Worm (Caenorhabditis elegans): Measurements from ENCODE around the gene C04B4.4.

Gene C04B4.4

ce11 chrX:12288254-12288653 lies 2.4 kb upstream of the C04B4.4 start, which contains the start of gene C04B4.5:
Gene C04B4.5, minus strand, starts transcription at chrX:12288354.
- TF ChIP-seq rcor-1 (GFP tag; IDR thresholded peaks at IDR 0.05) = no peak
- TF ChIP-seq lin-54 (GFP tag; optimal IDR thresholded peaks at IDR 0.05) = no peak
- TF ChIP-seq F22D6.2 (tag; optimal IDR thresholded peaks at IDR 0.05) = no peak
- no peak for TF ChIP-seq ztf-6 (GFP tag; IDR thresholded peaks at IDR 0.05)
- TF ChIP-seq hmg-1.2 (GFP tag; IDR thresholded peaks at IDR 0.05) = no peak

DNA sequence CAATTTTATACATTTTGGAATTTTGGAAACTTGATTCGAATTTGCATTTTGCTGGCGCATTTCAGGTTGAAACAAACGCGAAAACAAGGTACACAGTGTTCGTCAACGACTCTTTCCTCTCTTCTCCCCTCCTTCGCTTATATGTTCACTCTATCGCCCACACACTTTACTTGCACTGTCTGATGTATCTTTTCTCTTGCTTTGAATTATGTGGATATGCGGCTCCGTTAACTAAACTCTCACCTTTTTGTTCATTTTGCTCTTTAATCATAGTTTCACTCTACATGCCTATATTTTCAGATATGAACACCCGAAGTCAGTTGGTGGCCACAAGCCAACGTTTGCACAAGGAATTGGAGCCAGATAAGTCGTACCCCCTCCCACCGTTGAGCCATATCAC lies 3.6 kb downstream of the C04B4.4 start, which contains the start of gene W06D11.1:
Gene W06D11.1, plus strand, starts transcription at position 301 of the 400 bp plus-strand sequence.
- TF ChIP-seq nhr-90 (tag; optimal IDR thresholded peaks at IDR 0.05) = no peak
- no peak for TF ChIP-seq madf-3 (GFP tag; IDR thresholded peaks at IDR 0.05)
- no peak for TF ChIP-seq unc-130 (GFP tag; optimal IDR thresholded peaks at IDR 0.05)
- TF ChIP-seq ztf-28 (GFP tag; IDR thresholded peaks at IDR 0.05) = no peak
- TF ChIP-seq tbx-9 (tag; optimal IDR thresholded peaks at IDR 0.05; ENCODE audit: borderline replicate concordance) = no peak
- no peak for TF ChIP-seq lin-35 (GFP tag; optimal IDR thresholded peaks at IDR 0.05)
- no peak for TF ChIP-seq snpc-1.3 (tag; optimal IDR thresholded peaks at IDR 0.05; ENCODE audit: insufficient read depth)
- TF ChIP-seq nhr-179 (tag; optimal IDR thresholded peaks at IDR 0.05) = no peak
- no peak for TF ChIP-seq bed-2 (GFP tag; IDR thresholded peaks at IDR 0.05)
- TF ChIP-seq hmg-20 (GFP tag; IDR thresholded peaks at IDR 0.05) = no peak
- no peak for TF ChIP-seq tlf-1 (GFP tag; optimal IDR thresholded peaks at IDR 0.05)
- no peak for TF ChIP-seq let-526 (GFP tag; IDR thresholded peaks at IDR 0.05)

DNA sequence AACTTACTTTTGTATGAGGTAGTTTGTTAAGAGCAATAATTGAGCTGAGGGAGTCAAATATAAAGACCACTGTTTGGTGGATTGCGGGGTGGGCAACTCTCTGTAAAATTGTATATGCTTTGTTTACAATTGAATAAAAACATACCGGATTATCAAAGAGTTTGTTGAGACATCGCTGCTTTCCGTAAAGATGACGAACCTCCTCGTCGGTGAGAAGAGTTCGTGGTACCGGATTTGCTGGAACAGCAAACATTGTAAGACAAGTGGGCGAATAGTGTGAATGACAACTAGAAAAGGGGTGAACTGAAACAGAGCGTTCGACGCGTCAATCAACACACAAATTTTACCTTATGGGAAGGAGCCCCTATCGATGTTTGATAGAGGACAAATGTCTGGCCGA lies 5.8 kb downstream of the C04B4.4 start, which contains the start of gene W06D11.2:
Gene W06D11.2, minus strand, starts transcription at position 339 of the 400 bp plus-strand sequence.
- no peak for TF ChIP-seq ztf-26 (tag; optimal IDR thresholded peaks at IDR 0.05)
- TF ChIP-seq Y53G8AR.9 (GFP tag; conservative IDR thresholded peaks at IDR 0.05) = no peak
- no peak for TF ChIP-seq efl-1 (GFP tag; optimal IDR thresholded peaks at IDR 0.05)
- TF ChIP-seq egrh-3 (GFP tag; IDR thresholded peaks at IDR 0.05) = no peak
- TF ChIP-seq madf-3 (GFP tag; IDR thresholded peaks at IDR 0.05) = no peak
- TF ChIP-seq xnd-1 (tag; optimal IDR thresholded peaks at IDR 0.05) = no peak
- no peak for TF ChIP-seq him-1 (tag; optimal IDR thresholded peaks at IDR 0.05)
- no peak for TF ChIP-seq Y95B8A.8 (GFP tag; IDR thresholded peaks at IDR 0.05)
- no peak for TF ChIP-seq tlf-1 (GFP tag; optimal IDR thresholded peaks at IDR 0.05)
- TF ChIP-seq F33H1.4 (GFP tag; IDR thresholded peaks at IDR 0.05) = no peak

DNA sequence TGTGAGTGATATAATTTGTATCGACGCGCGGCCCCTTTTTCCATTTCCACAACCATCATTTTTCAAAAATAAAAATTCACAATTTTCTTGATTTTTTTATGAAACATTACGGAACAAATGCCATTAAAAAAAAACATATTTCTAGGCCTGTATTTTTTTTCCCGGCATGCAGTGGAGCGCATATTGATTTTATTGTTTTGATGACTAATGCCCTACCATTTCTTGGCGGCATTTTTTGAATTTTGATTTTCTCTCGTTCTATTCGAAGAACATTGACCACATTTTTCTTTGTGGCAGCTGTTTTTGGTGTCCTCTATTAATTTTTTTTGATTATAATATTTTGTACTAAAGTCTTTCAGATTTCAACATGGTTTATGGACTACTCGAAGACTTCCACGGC lies 7.7 kb downstream of the C04B4.4 start, which contains the start of gene W06D11.3:
Gene W06D11.3, plus strand, starts transcription at position 360 of the 400 bp plus-strand sequence.
- TF ChIP-seq madf-8 (GFP tag; conservative IDR thresholded peaks at IDR 0.05) (peak; percentile 78), efl-1 (GFP tag; optimal IDR thresholded peaks at IDR 0.05) (peak; percentile 73), madf-3 (GFP tag; IDR thresholded peaks at IDR 0.05) (no peak), somi-1 (GFP tag; optimal IDR thresholded peaks at IDR 0.05) (no peak), madf-6 (GFP tag; IDR thresholded peaks at IDR 0.05) (peak; percentile 69), ZK185.1 (tag; optimal IDR thresholded peaks at IDR 0.05; ENCODE audit: poor library complexity, severe bottlenecking) (no peak), hmg-1.2 (GFP tag; IDR thresholded peaks at IDR 0.05) (peak; percentile 26; the same call in 1 of the 2 replicates), F57C9.4 (tag; optimal IDR thresholded peaks at IDR 0.05) (no peak), bed-1 (GFP tag; IDR thresholded peaks at IDR 0.05) (no peak), rcor-1 (GFP tag; IDR thresholded peaks at IDR 0.05) (no peak)

ce11 chrX:12299834-12300233 lies 9.2 kb downstream of the C04B4.4 start, which contains the start of gene W06D11.5:
Gene W06D11.5, plus strand, starts transcription at chrX:12300134.
- TF ChIP-seq F49E8.2 (tag; optimal IDR thresholded peaks at IDR 0.05; ENCODE audit: insufficient read depth) (no peak), mel-28 (tag; optimal IDR thresholded peaks at IDR 0.05; ENCODE audit: borderline replicate concordance) (no peak), F55B11.4 (tag; optimal IDR thresholded peaks at IDR 0.05; ENCODE audit: borderline replicate concordance, insufficient read depth) (no peak), ceh-91 (GFP tag; IDR thresholded peaks at IDR 0.05) (no peak), unc-62 (GFP tag; optimal IDR thresholded peaks at IDR 0.05) (no peak), attf-5 (GFP tag; optimal IDR thresholded peaks at IDR 0.05) (no peak), F57A8.1 (GFP tag; optimal IDR thresholded peaks at IDR 0.05) (no peak), snpc-1.3 (tag; optimal IDR thresholded peaks at IDR 0.05; ENCODE audit: insufficient read depth) (no peak), snpc-1.1 (tag; optimal IDR thresholded peaks at IDR 0.05; ENCODE audit: insufficient read depth) (no peak), hmg-1.2 (GFP tag; IDR thresholded peaks at IDR 0.05) (no peak), zfh-2 (GFP tag; conservative IDR thresholded peaks at IDR 0.05) (no peak)
